Fruit fly (Drosophila melanogaster): ENCODE results near the gene Myc.
A peak's percentile ranks its signal among the peaks of the same experiment; 100 is the strongest.

Gene Myc

dm6 chrX:3344439-3345308 lies 28.3 kb upstream of the Myc start (continued):
- TF ChIP-seq Xrp1 (GFP tag; IDR thresholded peaks at IDR 0.05): peak; percentile 37; the same call in 1 of the 2 replicates
- TF ChIP-seq CG7745 (tag; optimal IDR thresholded peaks at IDR 0.05): no peak
- no peak for TF ChIP-seq CG15269 (tag; optimal IDR thresholded peaks at IDR 0.05)
- TF ChIP-seq CG7963 (GFP tag; IDR thresholded peaks at IDR 0.05; ENCODE audit: partially characterized antibody): no peak
- no peak for TF ChIP-seq CG43689 (GFP tag; IDR thresholded peaks at IDR 0.05)
- TF ChIP-seq Hmx (GFP tag; optimal IDR thresholded peaks at IDR 0.05): no peak
- peak; percentile 49 for TF ChIP-seq CG2712 (tag; optimal IDR thresholded peaks at IDR 0.05)
- no peak for TF ChIP-seq CG11247 (GFP tag; IDR thresholded peaks at IDR 0.05)
- peak; percentile 91 for TF ChIP-seq grau (tag; optimal IDR thresholded peaks at IDR 0.05)
- TF ChIP-seq crol (GFP tag; IDR thresholded peaks at IDR 0.05): peak; percentile 90
- TF ChIP-seq Rx (GFP tag; IDR thresholded peaks at IDR 0.05): no peak
- no peak for TF ChIP-seq CG5245 (GFP tag; optimal IDR thresholded peaks at IDR 0.05)
- no peak for TF ChIP-seq tup (GFP tag; optimal IDR thresholded peaks at IDR 0.05)
- no peak for TF ChIP-seq slbo (GFP tag; IDR thresholded peaks at IDR 0.05)
- peak in 1 of 3 experiments; percentile 65 for TF ChIP-seq lola (GFP tag; optimal IDR thresholded peaks at IDR 0.05)
- TF ChIP-seq pros (GFP tag; optimal IDR thresholded peaks at IDR 0.05): peak; percentile 69
- TF ChIP-seq CG3163 (GFP tag; optimal IDR thresholded peaks at IDR 0.05): no peak
- TF ChIP-seq dmrt11E (tag; optimal IDR thresholded peaks at IDR 0.05): peak; percentile 75
- no peak for TF ChIP-seq ash1 (GFP tag; optimal IDR thresholded peaks at IDR 0.05)

- no peak for TF ChIP-seq Trl (optimal IDR thresholded peaks at IDR 0.05)
- no peak for TF ChIP-seq Trl (GFP tag; optimal IDR thresholded peaks at IDR 0.05)
- peak; percentile 94 for TF ChIP-seq nom (GFP tag; optimal IDR thresholded peaks at IDR 0.05)
- TF ChIP-seq corto (GFP tag; optimal IDR thresholded peaks at IDR 0.05): peak; percentile 10
- TF ChIP-seq CG17829 (tag; optimal IDR thresholded peaks at IDR 0.05): no peak
- TF ChIP-seq lbe (GFP tag; optimal IDR thresholded peaks at IDR 0.05): peak; percentile 75
- no peak for TF ChIP-seq ase (GFP tag; IDR thresholded peaks at IDR 0.05)
- no peak for TF ChIP-seq Tbp (GFP tag; optimal IDR thresholded peaks at IDR 0.05)
Measured at dm6 chrX:3346643-3347109, 26.3 kb upstream of the Myc start.

dm6 chrX:3349598-3350237 lies 23.2 kb upstream of the Myc start:
- TF ChIP-seq scrt (GFP tag; optimal IDR thresholded peaks at IDR 0.05): no peak
- no peak for TF ChIP-seq Hey (tag; optimal IDR thresholded peaks at IDR 0.05)
- TF ChIP-seq CG10267 (tag; optimal IDR thresholded peaks at IDR 0.05): no peak
- no peak for TF ChIP-seq dysf (GFP tag; IDR thresholded peaks at IDR 0.05)
- no peak for TF ChIP-seq HmgD (GFP tag; optimal IDR thresholded peaks at IDR 0.05)
- no peak for TF ChIP-seq CG10462 (GFP tag; optimal IDR thresholded peaks at IDR 0.05)
- no peak for TF ChIP-seq Xbp1 (GFP tag; optimal IDR thresholded peaks at IDR 0.05)
- TF ChIP-seq CG17361 (GFP tag; IDR thresholded peaks at IDR 0.05): no peak
- no peak for TF ChIP-seq CG16863 (GFP tag; optimal IDR thresholded peaks at IDR 0.05)
- no peak for TF ChIP-seq BEAF-32 (GFP tag; optimal IDR thresholded peaks at IDR 0.05)
- no peak for TF ChIP-seq CG10321 (GFP tag; IDR thresholded peaks at IDR 0.05)
- TF ChIP-seq CG30431 (GFP tag; optimal IDR thresholded peaks at IDR 0.05): no peak
- no peak for TF ChIP-seq psq (GFP tag; optimal IDR thresholded peaks at IDR 0.05)
- TF ChIP-seq Fer1 (GFP tag; optimal IDR thresholded peaks at IDR 0.05): no peak
- TF ChIP-seq sens (GFP tag): peak; percentile 62
- TF ChIP-seq CG14667 (GFP tag; IDR thresholded peaks at IDR 0.05): no peak
- TF ChIP-seq Trl (optimal IDR thresholded peaks at IDR 0.05): no peak
- TF ChIP-seq Trl (GFP tag; optimal IDR thresholded peaks at IDR 0.05): no peak
- no peak for TF ChIP-seq jumu (GFP tag; optimal IDR thresholded peaks at IDR 0.05)
- no peak for TF ChIP-seq Spps (tag; optimal IDR thresholded peaks at IDR 0.05)
- no peak for TF ChIP-seq CG8478 (optimal IDR thresholded peaks at IDR 0.05)
- no peak for TF ChIP-seq Mad (GFP tag; optimal IDR thresholded peaks at IDR 0.05)
- TF ChIP-seq CG14710 (tag; optimal IDR thresholded peaks at IDR 0.05): no peak
